Worm (Caenorhabditis elegans): Measurements from ENCODE around the gene ugt-54.

ugt-54 gene

DNA sequence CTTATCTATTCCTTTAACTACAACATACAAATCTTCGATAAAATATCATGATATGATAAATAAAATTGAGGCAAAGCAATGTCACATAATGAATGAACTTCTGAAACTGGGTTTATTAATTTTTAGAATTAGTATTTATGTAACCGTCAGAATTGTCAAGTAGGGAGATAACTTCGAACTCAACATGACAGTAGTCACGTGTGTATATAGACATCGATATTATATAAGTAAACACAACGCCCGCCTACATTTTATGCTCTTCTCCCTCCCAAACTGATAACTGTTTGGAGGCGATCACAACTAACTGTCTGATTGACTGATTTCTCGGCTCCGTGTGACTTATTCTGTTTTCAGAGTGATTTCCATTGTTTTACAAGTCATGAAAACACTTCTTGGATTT, at the start of gene ugt-54:
Gene ugt-54, plus strand, starts transcription at position 355 of the 400 bp plus-strand sequence.
- no peak for TF ChIP-seq zip-8 (tag; optimal IDR thresholded peaks at IDR 0.05)
- TF ChIP-seq unc-120 (tag; optimal IDR thresholded peaks at IDR 0.05; ENCODE audit: poor library complexity, severe bottlenecking), result no peak
- no peak for TF ChIP-seq nhr-76 (tag; optimal IDR thresholded peaks at IDR 0.05)
- no peak for TF ChIP-seq elt-1 (tag; optimal IDR thresholded peaks at IDR 0.05; ENCODE audit: borderline replicate concordance, insufficient read depth)
- TF ChIP-seq bed-3 (GFP tag; optimal IDR thresholded peaks at IDR 0.05), result no peak
- no peak for TF ChIP-seq blmp-1 (tag; optimal IDR thresholded peaks at IDR 0.05)
- TF ChIP-seq hlh-1 (tag; optimal IDR thresholded peaks at IDR 0.05), result no peak
- TF ChIP-seq lin-32 (GFP tag; optimal IDR thresholded peaks at IDR 0.05), result no peak
- TF ChIP-seq ceh-43 (GFP tag; optimal IDR thresholded peaks at IDR 0.05), result no peak
- no peak for TF ChIP-seq ceh-83 (GFP tag; optimal IDR thresholded peaks at IDR 0.05)

DNA sequence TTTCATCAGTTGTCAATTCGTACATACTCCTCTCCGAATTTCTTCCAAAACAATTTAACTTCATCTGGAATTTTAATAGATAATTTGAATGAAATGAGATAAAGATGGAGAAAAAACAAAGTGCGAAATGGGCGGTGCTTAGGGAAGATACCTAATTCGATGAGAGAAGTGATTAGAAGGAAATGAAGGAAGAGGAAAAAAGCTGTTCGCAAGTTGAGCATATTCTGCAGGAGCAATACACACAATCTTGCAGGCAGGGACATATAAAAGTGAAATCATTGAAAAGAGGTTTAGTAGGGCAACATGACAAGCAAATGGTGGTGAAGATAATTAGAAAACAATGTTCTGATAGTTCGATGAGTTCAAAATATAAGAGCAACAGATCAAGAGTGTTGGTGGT, 49.8 kb upstream of the ugt-54 start, which contains the start of gene glb-21:
Gene glb-21, minus strand, starts transcription at position 66 of the 400 bp plus-strand sequence.
- TF ChIP-seq pha-4 (tag; optimal IDR thresholded peaks at IDR 0.05) (no peak), ceh-43 (GFP tag; optimal IDR thresholded peaks at IDR 0.05) (no peak), elt-3 (tag; optimal IDR thresholded peaks at IDR 0.05) (no peak), drap-1 (GFP tag; optimal IDR thresholded peaks at IDR 0.05) (no peak), elt-1 (tag; optimal IDR thresholded peaks at IDR 0.05; ENCODE audit: borderline replicate concordance, insufficient read depth) (no peak), mab-5 (tag; optimal IDR thresholded peaks at IDR 0.05) (no peak), ceh-39 (tag; optimal IDR thresholded peaks at IDR 0.05) (no peak), sem-2 (GFP tag; optimal IDR thresholded peaks at IDR 0.05) (no peak), flh-1 (GFP tag; optimal IDR thresholded peaks at IDR 0.05) (no peak), lin-32 (GFP tag; optimal IDR thresholded peaks at IDR 0.05) (no peak), nhr-237 (tag; optimal IDR thresholded peaks at IDR 0.05) (no peak), sptf-1 (tag; optimal IDR thresholded peaks at IDR 0.05) (no peak)

DNA sequence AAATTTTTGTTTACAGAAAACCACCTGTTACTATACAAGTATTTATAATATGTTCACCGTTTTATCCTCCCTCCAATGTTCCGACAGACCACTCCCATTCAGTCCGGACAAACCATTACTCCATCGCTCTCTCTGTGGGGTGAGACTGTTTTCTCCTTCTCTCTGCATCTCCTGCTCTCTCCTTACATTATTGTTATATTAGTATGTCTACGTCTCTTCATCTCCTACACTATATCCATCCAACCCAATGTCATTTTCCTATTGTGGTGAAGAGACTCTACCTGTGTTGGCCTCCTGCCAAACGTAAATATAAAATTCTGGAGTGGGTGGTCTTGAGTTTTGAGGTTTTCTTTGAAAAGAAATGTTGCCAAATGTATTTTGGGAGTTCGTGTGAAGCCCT, 46.9 kb upstream of the ugt-54 start:
- TF ChIP-seq bed-3 (GFP tag; optimal IDR thresholded peaks at IDR 0.05) (no peak), nhr-2 (tag; optimal IDR thresholded peaks at IDR 0.05) (peak; percentile 29), elt-1 (tag; optimal IDR thresholded peaks at IDR 0.05; ENCODE audit: borderline replicate concordance, insufficient read depth) (no peak), pha-4 (tag; optimal IDR thresholded peaks at IDR 0.05) (peak; percentile 7), ces-1 (GFP tag; optimal IDR thresholded peaks at IDR 0.05) (no peak)

DNA sequence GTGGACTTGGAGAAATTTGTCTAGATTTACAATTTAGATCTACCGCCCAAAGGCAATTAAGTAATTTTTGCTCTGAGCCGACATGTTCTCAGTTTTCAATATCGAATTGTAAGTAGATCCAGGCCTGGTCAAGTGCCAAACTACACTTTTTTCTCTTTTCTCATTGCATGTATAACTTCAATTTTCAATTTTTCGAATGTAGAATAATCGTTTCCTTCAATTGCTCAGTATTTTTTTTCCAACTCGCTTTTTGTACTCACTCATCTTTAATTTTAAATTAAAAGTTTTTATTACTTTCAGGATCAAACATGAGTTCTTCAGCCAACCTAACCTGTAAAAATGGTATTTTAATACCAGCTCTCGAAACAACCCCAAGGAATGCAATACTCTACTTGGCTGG, 45.1 kb upstream of the ugt-54 start, which contains the start of gene ncx-3:
Gene ncx-3, plus strand, starts transcription at position 301 of the 400 bp plus-strand sequence.
- TF ChIP-seq nhr-237 (tag; optimal IDR thresholded peaks at IDR 0.05) (no peak), cnd-1 (tag; optimal IDR thresholded peaks at IDR 0.05) (no peak), lin-32 (GFP tag; optimal IDR thresholded peaks at IDR 0.05) (no peak), mep-1 (tag; optimal IDR thresholded peaks at IDR 0.05) (no peak), nhr-12 (tag; optimal IDR thresholded peaks at IDR 0.05) (no peak), ham-2 (GFP tag; optimal IDR thresholded peaks at IDR 0.05) (no peak), sem-2 (GFP tag; optimal IDR thresholded peaks at IDR 0.05) (no peak), unc-120 (tag; optimal IDR thresholded peaks at IDR 0.05; ENCODE audit: poor library complexity, severe bottlenecking) (no peak), snpc-4 (tag; optimal IDR thresholded peaks at IDR 0.05) (no peak), M03D4.4 (tag; optimal IDR thresholded peaks at IDR 0.05) (no peak), lsy-2 (tag; optimal IDR thresholded peaks at IDR 0.05) (no peak), ces-1 (GFP tag; optimal IDR thresholded peaks at IDR 0.05) (no peak), nhr-2 (tag; optimal IDR thresholded peaks at IDR 0.05) (no peak), nhr-28 (tag; optimal IDR thresholded peaks at IDR 0.05) (no peak), unc-39 (tag; optimal IDR thresholded peaks at IDR 0.05) (no peak), sptf-1 (tag; optimal IDR thresholded peaks at IDR 0.05) (no peak), hlh-1 (tag; optimal IDR thresholded peaks at IDR 0.05) (no peak), flh-1 (GFP tag; optimal IDR thresholded peaks at IDR 0.05) (no peak), mls-2 (tag; optimal IDR thresholded peaks at IDR 0.05) (no peak)

DNA sequence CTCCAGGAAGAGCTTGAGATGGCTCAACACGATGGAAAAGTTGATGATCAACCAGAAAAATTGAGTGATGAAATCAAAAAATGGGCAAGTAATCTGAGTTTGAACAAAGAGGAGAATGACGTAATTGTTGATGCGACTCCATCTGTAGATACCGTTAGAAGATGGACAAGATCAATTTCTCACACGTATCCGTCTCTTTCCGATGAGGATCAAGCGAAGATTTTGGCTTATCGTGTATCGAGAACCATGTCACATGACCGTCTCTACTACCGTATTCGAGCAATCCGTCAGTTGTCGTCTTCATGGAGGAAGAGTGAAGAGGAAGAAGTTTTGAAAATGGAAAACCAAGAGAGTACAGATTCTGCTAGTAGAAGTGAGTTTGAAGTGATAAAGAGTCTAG, 43.4 kb upstream of the ugt-54 start:
- TF ChIP-seq elt-1 (tag; optimal IDR thresholded peaks at IDR 0.05; ENCODE audit: borderline replicate concordance, insufficient read depth) (peak; percentile 83), ceh-43 (GFP tag; optimal IDR thresholded peaks at IDR 0.05) (no peak)
